Fruit fly (Drosophila melanogaster): ENCODE data around the gene CG14891.
A peak's percentile ranks its signal among the peaks of the same experiment; 100 is the strongest.

Gene CG14891

DNA sequence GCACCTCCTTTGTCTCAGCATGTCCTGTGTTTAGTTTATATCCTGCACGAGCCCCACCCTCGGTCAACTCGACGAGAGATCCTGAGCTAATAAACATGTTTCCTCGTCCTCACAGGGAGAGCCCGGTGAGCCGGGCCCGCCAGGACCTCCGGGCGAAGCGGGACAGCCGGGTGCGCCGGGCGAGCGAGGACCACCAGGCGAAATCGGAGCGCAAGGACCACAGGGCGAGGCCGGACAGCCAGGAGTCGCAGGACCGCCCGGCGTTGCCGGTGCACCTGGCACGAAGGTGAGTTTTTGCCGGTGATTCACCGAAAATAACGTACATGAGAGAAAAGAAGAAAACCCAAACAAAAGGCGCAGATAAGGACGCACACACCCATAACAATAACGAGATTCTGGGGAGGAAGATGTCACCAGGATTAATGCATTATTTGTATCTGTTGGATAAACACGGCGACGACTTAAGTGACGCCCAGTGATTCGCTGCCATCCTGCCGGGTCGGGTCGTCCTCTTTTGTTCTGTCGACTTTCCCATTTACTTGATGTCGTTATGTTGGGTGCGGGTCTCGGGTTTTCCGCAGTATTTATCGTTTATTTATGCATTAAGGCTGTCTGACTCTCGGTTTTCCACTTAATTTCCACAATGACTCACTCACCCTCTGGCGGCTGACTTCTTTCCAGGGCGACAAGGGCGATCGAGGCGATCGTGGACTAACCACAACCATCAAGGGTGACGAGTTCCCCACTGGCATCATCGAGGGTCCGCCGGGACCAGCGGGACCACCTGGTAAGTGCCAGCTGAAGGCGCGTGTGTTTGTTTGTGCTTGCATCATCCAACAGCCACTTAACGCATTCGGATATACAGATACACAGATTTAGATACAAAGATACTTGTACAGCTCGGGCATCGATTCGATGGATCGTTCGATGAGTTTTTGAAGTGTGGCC, 19.4 kb upstream of the CG14891 start (continued):
- TF ChIP-seq CG10462 (GFP tag; optimal IDR thresholded peaks at IDR 0.05) = no peak
- no peak for TF ChIP-seq corto (GFP tag; optimal IDR thresholded peaks at IDR 0.05)
- no peak for TF ChIP-seq sr (GFP tag; IDR thresholded peaks at IDR 0.05)
- no peak; the same call in 1 of the 2 replicates for TF ChIP-seq chm (GFP tag; IDR thresholded peaks at IDR 0.05)
- 0 out of 3 replicates have a peak, but pooled peaks have one; percentile 32 for TF ChIP-seq Optix (GFP tag; IDR thresholded peaks at IDR 0.05)
- no peak for TF ChIP-seq phol (tag; optimal IDR thresholded peaks at IDR 0.05)
- TF ChIP-seq btn (GFP tag; optimal IDR thresholded peaks at IDR 0.05) = no peak
- no peak for TF ChIP-seq Dip3 (GFP tag; optimal IDR thresholded peaks at IDR 0.05)
- TF ChIP-seq CG8290 (GFP tag; optimal IDR thresholded peaks at IDR 0.05) = no peak
- no peak for TF ChIP-seq CG8290 (tag; optimal IDR thresholded peaks at IDR 0.05)
- no peak for TF ChIP-seq cwo (GFP tag; optimal IDR thresholded peaks at IDR 0.05)
- TF ChIP-seq peb (GFP tag; IDR thresholded peaks at IDR 0.05) = no peak
- TF ChIP-seq Hey (tag; optimal IDR thresholded peaks at IDR 0.05) = no peak
- TF ChIP-seq CG12236 (GFP tag; optimal IDR thresholded peaks at IDR 0.05) = no peak
- no peak for TF ChIP-seq CG7987 (GFP tag; optimal IDR thresholded peaks at IDR 0.05)
- no peak for TF ChIP-seq Hr3 (GFP tag; optimal IDR thresholded peaks at IDR 0.05)
- no peak for TF ChIP-seq CG12299 (tag; optimal IDR thresholded peaks at IDR 0.05)
- no peak for TF ChIP-seq CG32532 (GFP tag; IDR thresholded peaks at IDR 0.05)
- TF ChIP-seq Atf6 (GFP tag; IDR thresholded peaks at IDR 0.05) = no peak
- no peak for TF ChIP-seq CG15696 (tag; optimal IDR thresholded peaks at IDR 0.05)
- TF ChIP-seq z (GFP tag; IDR thresholded peaks at IDR 0.05) = 0 out of 3 replicates have a peak, but pooled peaks have one; percentile 4
- TF ChIP-seq sens (GFP tag) = peak; percentile 71
- no peak for TF ChIP-seq en (GFP tag; optimal IDR thresholded peaks at IDR 0.05)
- no peak for TF ChIP-seq dan (GFP tag; IDR thresholded peaks at IDR 0.05)
- no peak for TF ChIP-seq vfl (GFP tag; optimal IDR thresholded peaks at IDR 0.05)
- no peak for TF ChIP-seq nmo (GFP tag; optimal IDR thresholded peaks at IDR 0.05)
- peak; percentile 9 for TF ChIP-seq CG18599 (GFP tag; optimal IDR thresholded peaks at IDR 0.05)
- no peak for TF ChIP-seq Ravus (GFP tag; IDR thresholded peaks at IDR 0.05)
- no peak for TF ChIP-seq ind (GFP tag; optimal IDR thresholded peaks at IDR 0.05)
- TF ChIP-seq CG13123 (GFP tag; optimal IDR thresholded peaks at IDR 0.05) = no peak
- TF ChIP-seq Mes4 (GFP tag; optimal IDR thresholded peaks at IDR 0.05) = no peak
- 0 out of 3 replicates have a peak, but pooled peaks have one; percentile 28 for TF ChIP-seq zfh1 (GFP tag; IDR thresholded peaks at IDR 0.05)
- TF ChIP-seq zen2 (GFP tag; IDR thresholded peaks at IDR 0.05; ENCODE audit: partially characterized antibody) = no peak
- no peak for TF ChIP-seq Ada2b (GFP tag; IDR thresholded peaks at IDR 0.05)
- no peak for TF ChIP-seq CG11456 (GFP tag; IDR thresholded peaks at IDR 0.05)
- no peak for TF ChIP-seq B-H1 (GFP tag; IDR thresholded peaks at IDR 0.05)
- no peak for TF ChIP-seq CG14050 (GFP tag; IDR thresholded peaks at IDR 0.05)
- no peak for TF ChIP-seq CG2120 (GFP tag; optimal IDR thresholded peaks at IDR 0.05)
- no peak for TF ChIP-seq CG13296 (GFP tag; optimal IDR thresholded peaks at IDR 0.05)
- no peak for TF ChIP-seq Dad (GFP tag; optimal IDR thresholded peaks at IDR 0.05)
- TF ChIP-seq CG4282 (GFP tag; optimal IDR thresholded peaks at IDR 0.05) = no peak
- no peak for TF ChIP-seq CG9215 (GFP tag; IDR thresholded peaks at IDR 0.05)
- TF ChIP-seq Sry-β (GFP tag; optimal IDR thresholded peaks at IDR 0.05) = no peak
- TF ChIP-seq Lhr (GFP tag; optimal IDR thresholded peaks at IDR 0.05) = no peak
- TF ChIP-seq al (GFP tag; IDR thresholded peaks at IDR 0.05) = no peak
- no peak for TF ChIP-seq CG12744 (GFP tag; optimal IDR thresholded peaks at IDR 0.05)
- TF ChIP-seq CG2202 (tag; optimal IDR thresholded peaks at IDR 0.05) = no peak
- TF ChIP-seq CG7839 (tag; optimal IDR thresholded peaks at IDR 0.05) = no peak
- TF ChIP-seq Opbp (GFP tag; IDR thresholded peaks at IDR 0.05; ENCODE audit: partially characterized antibody) = no peak
- peak; percentile 8 for TF ChIP-seq kah (GFP tag; optimal IDR thresholded peaks at IDR 0.05)

All from whole organism, embryonic.